Fruit fly (Drosophila melanogaster) whole organism, embryonic: ENCODE measurements around the gene Moca-cyp.
A peak's percentile ranks its signal among the peaks of the same experiment; 100 is the strongest.

Experiments
- BEAF-32 ChIP-seq: fragments of 200-800 bp; sonication (Bioruptor generic); optimal IDR thresholded peaks from 3 replicates; lab custom pipeline; 2017; ENCODE audit warnings: missing biosample characterization, missing genetic modification characterization, mild to moderate bottlenecking, moderate library complexity, missing genetic modification reagents
- C15 ChIP-seq: fragments of 200-800 bp; sonication (Bioruptor generic); IDR thresholded peaks from 3 replicates; pipeline ENCODE4 v1.3.6; 2022; ENCODE audit warnings: missing biosample characterization, missing genetic modification characterization
- CG10654 ChIP-seq: fragments of 200-800 bp; sonication (Bioruptor generic); optimal IDR thresholded peaks from 2 replicates; lab custom pipeline; 2016; ENCODE audit warnings: missing biosample characterization, missing genetic modification characterization
- CG10979 ChIP-seq: fragments of 200-800 bp; sonication (Bioruptor generic); optimal IDR thresholded peaks from 2 replicates; lab custom pipeline; 2018; ENCODE audit warnings: missing biosample characterization, mild to moderate bottlenecking, missing genetic modification characterization, moderate library complexity
- CG12104 ChIP-seq: fragments of 200-800 bp; sonication (Bioruptor generic); optimal IDR thresholded peaks from 3 replicates; lab custom pipeline; 2016; ENCODE audit warnings: missing biosample characterization, missing genetic modification characterization
- CG12219 ChIP-seq: fragments of 200-800 bp; sonication (Bioruptor generic); optimal IDR thresholded peaks from 3 replicates; lab custom pipeline; 2018; ENCODE audit warnings: missing biosample characterization, mild to moderate bottlenecking, missing genetic modification characterization
- CG12391 ChIP-seq: fragments of 200-800 bp; sonication (Bioruptor generic); optimal IDR thresholded peaks from 3 replicates; lab custom pipeline; 2018; ENCODE audit warnings: missing biosample characterization, mild to moderate bottlenecking, missing genetic modification characterization, moderate library complexity
- CG18262 ChIP-seq: fragments of 200-800 bp; optimal IDR thresholded peaks from 3 replicates; lab custom pipeline; 2019; ENCODE audit warnings: missing biosample characterization, mild to moderate bottlenecking, missing genetic modification characterization, moderate library complexity
- CG31388 ChIP-seq: fragments of 200-800 bp; sonication (Bioruptor generic); optimal IDR thresholded peaks from 2 replicates; lab custom pipeline; 2016; ENCODE audit warnings: missing biosample characterization, missing genetic modification characterization
- CG32532 ChIP-seq: fragments of 200-800 bp; sonication (Bioruptor generic); IDR thresholded peaks from 2 replicates; pipeline ENCODE4 v1.3.6; 2022; ENCODE audit warnings: missing biosample characterization, missing genetic modification characterization
- CG3407 ChIP-seq: fragments of 200-800 bp; sonication (Bioruptor generic); optimal IDR thresholded peaks from 2 replicates; lab custom pipeline; 2018; ENCODE audit warnings: missing biosample characterization, mild to moderate bottlenecking, missing genetic modification characterization
- CG3838 ChIP-seq: fragments of 200-800 bp; sonication (Bioruptor generic); optimal IDR thresholded peaks from 3 replicates; lab custom pipeline; 2016; ENCODE audit warnings: missing biosample characterization, missing genetic modification characterization
- CG3847 ChIP-seq: fragments of 200-800 bp; sonication (Bioruptor generic); IDR thresholded peaks from 2 replicates; pipeline ENCODE4 v1.3.6; 2022; ENCODE audit warnings: missing biosample characterization, missing genetic modification characterization
- CG5180 ChIP-seq: fragments of 200-800 bp; sonication (Bioruptor generic); optimal IDR thresholded peaks from 3 replicates; lab custom pipeline; 2017; ENCODE audit warnings: missing biosample characterization, missing genetic modification characterization, mild to moderate bottlenecking, moderate library complexity, missing genetic modification reagents
- CG7745 ChIP-seq: fragments of 200-800 bp; sonication (Bioruptor generic); optimal IDR thresholded peaks from 2 replicates; lab custom pipeline; 2018; ENCODE audit warnings: missing biosample characterization, mild to moderate bottlenecking, missing genetic modification characterization, moderate library complexity
- E2f1 ChIP-seq: fragments of 200-800 bp; sonication (Bioruptor generic); IDR thresholded peaks from 2 replicates; pipeline ENCODE4 v1.3.6; 2022; ENCODE audit warnings: missing biosample characterization, missing genetic modification characterization
- E2f2 ChIP-seq: fragments of 200-800 bp; sonication (Bioruptor generic); IDR thresholded peaks from 2 replicates; pipeline ENCODE4 v1.3.6; 2022; ENCODE audit warnings: missing biosample characterization, missing genetic modification characterization
- Eip74EF ChIP-seq, 2 experiments: fragments of 200-800 bp in 1 of 2; fragments of >200 bp in 1 of 2; sonication (Bioruptor generic) in 1 of 2; optimal IDR thresholded peaks; 2 replicates each; lab custom pipeline; 2017 to 2019; ENCODE audit warnings: missing biosample characterization in 2 of 2, missing genetic modification characterization in 2 of 2, mild to moderate bottlenecking in 1 of 2, moderate library complexity in 1 of 2
- HHEX ChIP-seq: fragments of 200-800 bp; sonication (Bioruptor generic); optimal IDR thresholded peaks from 3 replicates; lab custom pipeline; 2017; ENCODE audit warnings: missing biosample characterization, mild to moderate bottlenecking, missing genetic modification characterization, missing genetic modification reagents
- HLHmδ ChIP-seq: fragments of 200-800 bp; sonication (Bioruptor generic); optimal IDR thresholded peaks from 2 replicates; lab custom pipeline; 2018; ENCODE audit warnings: missing biosample characterization, mild to moderate bottlenecking, missing genetic modification characterization, moderate library complexity
- Hmx ChIP-seq: fragments of 200-800 bp; sonication (Bioruptor generic); optimal IDR thresholded peaks from 2 replicates; lab custom pipeline; 2016; ENCODE audit warnings: missing biosample characterization, missing genetic modification characterization
- Hsf ChIP-seq: fragments of 200-800 bp; sonication (Bioruptor generic); optimal IDR thresholded peaks from 3 replicates; lab custom pipeline; 2016; ENCODE audit warnings: missing biosample characterization, missing genetic modification characterization
- Lpt ChIP-seq: fragments of >200 bp; optimal IDR thresholded peaks from 2 replicates; lab custom pipeline; 2018; ENCODE audit warnings: missing biosample characterization, missing genetic modification characterization
- NFAT ChIP-seq: fragments of 200-800 bp; sonication (Bioruptor generic); IDR thresholded peaks from 2 replicates; pipeline ENCODE4 v1.3.6; 2022; ENCODE audit warnings: missing biosample characterization, missing genetic modification characterization
- Poxn ChIP-seq: fragments of 200-800 bp; sonication (Bioruptor generic); IDR thresholded peaks from 2 replicates; pipeline ENCODE4 v1.3.6; 2022; ENCODE audit warnings: missing biosample characterization, missing genetic modification characterization
- Side ChIP-seq: fragments of 200-800 bp; sonication (Bioruptor generic); optimal IDR thresholded peaks from 2 replicates; lab custom pipeline; 2016; ENCODE audit warnings: missing biosample characterization, missing genetic modification characterization
- Usf ChIP-seq: fragments of 200-800 bp; sonication (Bioruptor generic); optimal IDR thresholded peaks from 2 replicates; lab custom pipeline; 2017; ENCODE audit warnings: missing genotype, missing biosample characterization, missing genetic modification characterization
- Xbp1 ChIP-seq: fragments of 200-800 bp; sonication (Bioruptor generic); optimal IDR thresholded peaks from 3 replicates; lab custom pipeline; 2016; ENCODE audit warnings: missing biosample characterization, mild to moderate bottlenecking, missing genetic modification characterization
- abd-A ChIP-seq: fragments of 200-800 bp; sonication (Bioruptor generic); optimal IDR thresholded peaks from 3 replicates; lab custom pipeline; 2019; ENCODE audit warnings: missing biosample characterization, mild to moderate bottlenecking, missing genetic modification characterization, moderate library complexity
- ac ChIP-seq: fragments of 200-800 bp; sonication (Bioruptor generic); optimal IDR thresholded peaks from 3 replicates; lab custom pipeline; 2017; ENCODE audit warnings: missing biosample characterization, mild to moderate bottlenecking, missing genetic modification characterization
- aop ChIP-seq: fragments of 200-800 bp; sonication (Bioruptor generic); IDR thresholded peaks from 2 replicates; pipeline ENCODE4 v1.3.6; 2022; ENCODE audit warnings: missing biosample characterization, missing genetic modification characterization
- chif ChIP-seq, 2 experiments: fragments of 200-800 bp; sonication (Bioruptor generic); optimal IDR thresholded peaks; 3 replicates each; lab custom pipeline; 2016; ENCODE audit warnings: missing biosample characterization in 2 of 2, missing genetic modification characterization in 2 of 2
- chinmo ChIP-seq: fragments of 200-800 bp; sonication (Bioruptor generic); IDR thresholded peaks from 4 replicates; pipeline ENCODE4 v1.3.6; 2022; ENCODE audit warnings: missing biosample characterization, missing genetic modification characterization; ENCODE audit not compliant: partially characterized antibody
- dati ChIP-seq: fragments of 200-800 bp; sonication (Bioruptor generic); IDR thresholded peaks from 2 replicates; pipeline ENCODE4 v1.3.6; 2022; ENCODE audit warnings: missing biosample characterization, missing genetic modification characterization
- esg ChIP-seq: fragments of 200-800 bp; sonication (Bioruptor generic); conservative IDR thresholded peaks from 2 replicates; pipeline ENCODE4 v1.3.6; 2022; ENCODE audit warnings: missing biosample characterization, missing genetic modification characterization
- eve ChIP-seq, 2 experiments: fragments of >200 bp; optimal IDR thresholded peaks; 2 replicates each; lab custom pipeline; 2017; ENCODE audit warnings: missing biosample characterization in 2 of 2, missing genetic modification characterization in 2 of 2
- fu2 ChIP-seq: fragments of 200-800 bp; sonication (Bioruptor generic); optimal IDR thresholded peaks from 2 replicates; lab custom pipeline; 2016; ENCODE audit warnings: missing biosample characterization, missing genetic modification characterization
- gcm ChIP-seq: fragments of 200-800 bp; sonication (Bioruptor generic); optimal IDR thresholded peaks from 2 replicates; lab custom pipeline; 2019; ENCODE audit warnings: missing biosample characterization, mild to moderate bottlenecking, missing genetic modification characterization, moderate library complexity
- hkb ChIP-seq, 2 experiments: fragments of 200-800 bp in 1 of 2; fragments of >200 bp in 1 of 2; sonication (Bioruptor generic) in 1 of 2; IDR thresholded peaks in 1 of 2; optimal IDR thresholded peaks in 1 of 2; 2 replicates each; pipeline versions ENCODE4 v1.3.6 to Lab custom; 2017 to 2022; ENCODE audit warnings: missing biosample characterization in 1 of 2, missing genetic modification characterization in 1 of 2
- ind ChIP-seq: fragments of 200-800 bp; sonication (Bioruptor generic); optimal IDR thresholded peaks from 3 replicates; lab custom pipeline; 2016; ENCODE audit warnings: missing biosample characterization, missing genetic modification characterization
- jumu ChIP-seq: fragments of 200-800 bp; sonication (Bioruptor generic); optimal IDR thresholded peaks from 3 replicates; lab custom pipeline; 2016; ENCODE audit warnings: missing biosample characterization, missing genetic modification characterization
- oc ChIP-seq: fragments of 200-800 bp; sonication (Bioruptor generic); optimal IDR thresholded peaks from 2 replicates; lab custom pipeline; 2018; ENCODE audit warnings: missing biosample characterization, mild to moderate bottlenecking, missing genetic modification characterization, moderate library complexity
- p53 ChIP-seq: fragments of 200-800 bp; sonication (Bioruptor generic); optimal IDR thresholded peaks from 2 replicates; lab custom pipeline; 2016; ENCODE audit warnings: missing biosample characterization, missing genetic modification characterization
- repo ChIP-seq: fragments of 200-800 bp; sonication (Bioruptor generic); optimal IDR thresholded peaks from 2 replicates; lab custom pipeline; 2016; ENCODE audit warnings: missing biosample characterization, missing genetic modification characterization
- sd ChIP-seq: fragments of 200-800 bp; sonication (Bioruptor generic); optimal IDR thresholded peaks from 3 replicates; lab custom pipeline; 2018; ENCODE audit warnings: missing biosample characterization, mild to moderate bottlenecking, missing genetic modification characterization, moderate library complexity
- sqz ChIP-seq: fragments of 200-800 bp; sonication (Bioruptor generic); optimal IDR thresholded peaks from 3 replicates; lab custom pipeline; 2018; ENCODE audit warnings: missing biosample characterization, mild to moderate bottlenecking, missing genetic modification characterization
- stc ChIP-seq: fragments of 200-800 bp; sonication (Bioruptor generic); IDR thresholded peaks from 2 replicates; pipeline ENCODE4 v1.3.6; 2022; ENCODE audit warnings: missing biosample characterization, missing genetic modification characterization
- tio ChIP-seq: fragments of 200-800 bp; sonication (Bioruptor generic); optimal IDR thresholded peaks from 2 replicates; lab custom pipeline; 2017; ENCODE audit warnings: missing biosample characterization, missing genetic modification characterization, inconsistent platforms

Moca-cyp gene

DNA sequence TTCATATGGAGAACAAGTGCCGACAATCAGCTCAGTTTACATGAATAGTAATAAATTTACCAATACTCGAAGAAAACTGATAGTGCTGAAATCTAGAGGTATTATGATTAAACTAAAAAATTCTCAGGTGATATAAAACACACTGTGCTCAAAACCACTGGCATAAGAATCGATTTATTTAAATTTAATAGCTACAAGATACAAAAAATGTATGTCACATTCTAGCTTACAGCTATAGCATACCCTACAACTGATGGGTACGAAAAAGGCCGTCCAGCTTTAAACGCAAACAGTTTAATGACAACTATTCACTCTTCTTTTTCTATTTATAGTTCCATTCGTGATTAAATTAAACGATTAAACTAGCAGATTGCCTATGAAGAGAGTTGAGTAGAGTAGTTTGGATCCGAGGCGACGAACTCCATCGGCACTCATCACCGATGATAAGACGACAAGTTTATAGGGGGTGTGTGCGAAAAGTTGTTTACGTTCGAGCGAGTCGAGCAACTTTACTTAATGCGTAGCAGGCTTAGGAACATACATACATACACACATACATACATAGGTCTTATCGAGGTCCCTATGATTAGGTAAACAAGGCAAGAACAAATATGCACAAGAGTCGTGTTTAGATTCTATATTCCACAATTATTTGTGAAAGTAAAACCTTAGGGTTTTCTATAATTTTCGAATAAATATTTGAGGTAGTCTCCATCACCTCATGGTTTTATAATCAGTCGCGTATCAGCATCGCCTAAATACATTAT is 11.2 kb upstream of the Moca-cyp start (continued):
- TF ChIP-seq Xbp1 (GFP tag; lab: Kevin White, UChicago): peak; percentile 67
- TF ChIP-seq CG12391 (tag; lab: Kevin White, UChicago): peak; percentile 46
- TF ChIP-seq E2f2 (GFP tag; lab: Robert Waterston, UW): peak; percentile 42
- peak; percentile 67 for TF ChIP-seq esg (GFP tag; lab: Robert Waterston, UW)
- TF ChIP-seq oc (tag; lab: Kevin White, UChicago): peak; percentile 85
- peak; percentile 48 for TF ChIP-seq ind (GFP tag; lab: Kevin White, UChicago)
- TF ChIP-seq abd-A (tag; lab: Kevin White, UChicago): no peak
- TF ChIP-seq E2f1: peak; percentile 56
- peak; percentile 64 for TF ChIP-seq CG12104 (GFP tag; lab: Kevin White, UChicago)
- TF ChIP-seq CG5180 (GFP tag; lab: Kevin White, UChicago): peak; percentile 61
- TF ChIP-seq CG3407 (GFP tag; lab: Kevin White, UChicago): peak; percentile 72
- TF ChIP-seq aop (GFP tag; lab: Robert Waterston, UW): no peak
- TF ChIP-seq Eip74EF (GFP tag; optimal IDR thresholded peaks at IDR 0.05; lab: Kevin White, UChicago): peak in 1 of 2 experiments; percentile 29
- no peak for TF ChIP-seq BEAF-32 (GFP tag; lab: Kevin White, UChicago)
- peak; percentile 54 for TF ChIP-seq fu2 (GFP tag; lab: Kevin White, UChicago)
- peak; percentile 66 for TF ChIP-seq HHEX (GFP tag; lab: Kevin White, UChicago)
- TF ChIP-seq CG12219 (GFP tag; lab: Kevin White, UChicago): peak; percentile 5
- peak; percentile 90 for TF ChIP-seq CG32532 (GFP tag; lab: Robert Waterston, UW)
- peak; percentile 52 for TF ChIP-seq CG10979 (tag; lab: Kevin White, UChicago)
- peak; percentile 59 for TF ChIP-seq CG18262 (tag; lab: Kevin White, UChicago)
- TF ChIP-seq sd: peak; percentile 72
- peak; percentile 48 for TF ChIP-seq Hmx (GFP tag; lab: Kevin White, UChicago)
- TF ChIP-seq HLHmδ (GFP tag; lab: Kevin White, UChicago): peak; percentile 42
- peak; percentile 57 for TF ChIP-seq CG3847 (GFP tag; lab: Robert Waterston, UW)
- peak; percentile 45 for TF ChIP-seq gcm (GFP tag; lab: Kevin White, UChicago)
- TF ChIP-seq CG7745 (tag; lab: Kevin White, UChicago): peak; percentile 61
- TF ChIP-seq sqz (GFP tag; lab: Kevin White, UChicago): peak; percentile 46
- peak; percentile 73 for TF ChIP-seq dati (GFP tag; lab: Robert Waterston, UW)
- peak; percentile 59 for TF ChIP-seq stc (GFP tag; lab: Robert Waterston, UW)
- peak; percentile 49 for TF ChIP-seq Hsf (GFP tag; lab: Kevin White, UChicago)
- TF ChIP-seq hkb (optimal IDR thresholded peaks at IDR 0.05; lab: Kevin White, UChicago): no peak
- TF ChIP-seq hkb (GFP tag; IDR thresholded peaks at IDR 0.05; lab: Robert Waterston, UW): peak; percentile 51
- peak; percentile 42 for TF ChIP-seq repo (GFP tag; lab: Kevin White, UChicago)
- TF ChIP-seq eve (GFP tag; optimal IDR thresholded peaks at IDR 0.05; lab: Kevin White, UChicago): peak in 1 of 2 experiments; percentile 2
- TF ChIP-seq p53 (GFP tag; lab: Kevin White, UChicago): peak; percentile 29
- peak; percentile 75 for TF ChIP-seq CG10654 (GFP tag; lab: Kevin White, UChicago)
- peak; percentile 62; the same call in 1 of the 3 replicates for TF ChIP-seq C15 (GFP tag; lab: Robert Waterston, UW)
- TF ChIP-seq Poxn (GFP tag; lab: Robert Waterston, UW): peak; percentile 56; the same call in 1 of the 2 replicates
- peak; percentile 50 for TF ChIP-seq Side
- no peak for TF ChIP-seq Usf
- 0 out of 4 replicates have a peak, but pooled peaks have one; percentile 12 for TF ChIP-seq chinmo
- TF ChIP-seq chif (GFP tag; optimal IDR thresholded peaks at IDR 0.05; lab: Kevin White, UChicago): peak; percentile 64 to 75
- TF ChIP-seq jumu (GFP tag; lab: Kevin White, UChicago): peak; percentile 36
- peak; percentile 89 for TF ChIP-seq ac (GFP tag; lab: Kevin White, UChicago)
- peak; percentile 11 for TF ChIP-seq CG31388
- TF ChIP-seq CG3838 (GFP tag; lab: Kevin White, UChicago): peak; percentile 83
- peak; percentile 80 for TF ChIP-seq NFAT (GFP tag; lab: Robert Waterston, UW)
- TF ChIP-seq Lpt (GFP tag; lab: Kevin White, UChicago): no peak
- TF ChIP-seq tio (GFP tag; lab: Kevin White, UChicago): peak; percentile 49
